Worm (Caenorhabditis elegans) whole organism, L3 larva: ENCODE data around the gene ceh-14.

Experiments used
- lin-39 ChIP-seq: fragments of 150-350 bp; optimal IDR thresholded peaks from 2 replicates; lab custom pipeline; 2018; ENCODE audit warnings: missing biosample characterization, missing genetic modification reagents, missing genetic modification characterization
- nhr-12 ChIP-seq: fragments of 150-350 bp; optimal IDR thresholded peaks from 2 replicates; lab custom pipeline; 2014; ENCODE audit warnings: missing biosample characterization, missing genetic modification characterization
- unc-62 ChIP-seq: fragments of 150-350 bp; sonication (generic microtip); optimal IDR thresholded peaks from 4 replicates; lab custom pipeline; 2014; ENCODE audit warnings: missing biosample characterization, missing genetic modification reagents, missing genetic modification characterization

DNA sequence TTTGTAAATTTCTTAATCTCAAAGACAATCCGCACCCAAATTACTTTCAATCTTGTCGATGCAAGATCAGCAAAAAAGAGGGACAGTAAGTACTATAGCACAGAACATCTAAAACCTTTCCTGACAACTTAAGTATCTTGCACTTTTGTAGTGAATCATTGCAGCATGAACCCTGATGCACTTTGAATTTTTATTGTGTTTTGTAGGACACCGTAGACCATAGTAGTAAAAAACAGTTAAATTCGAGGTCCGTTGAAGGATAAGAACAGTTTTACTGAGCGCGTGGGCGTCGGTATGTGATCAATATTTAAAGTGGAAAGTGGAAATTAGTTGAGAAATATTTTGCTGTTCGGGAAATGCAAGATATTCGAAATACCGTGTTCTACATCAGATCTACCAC is 49.7 kb upstream of the ceh-14 start:
- TF ChIP-seq unc-62 (no peak), lin-39 (tag; lab: Kevin White, UChicago) (no peak), nhr-12 (tag; lab: Kevin White, UChicago) (no peak)
